Fruit fly (Drosophila melanogaster) whole organism: ENCODE results near the gene Cpr78Cb.
A peak's percentile ranks its signal among the peaks of the same experiment; 100 is the strongest.

ENCODE experiments used
- EcR ChIP-seq, 2 experiments: fragments of >200 bp; optimal IDR thresholded peaks; 2 replicates each; lab custom pipeline; 2017; ENCODE audit warnings: missing biosample characterization in 2 of 2, missing genetic modification characterization in 2 of 2, missing genetic modification reagents in 2 of 2
- pan ChIP-seq: fragments of >200 bp; optimal IDR thresholded peaks from 2 replicates; lab custom pipeline; 2017
- psq ChIP-seq: fragments of >200 bp; optimal IDR thresholded peaks from 2 replicates; lab custom pipeline; 2017
- usp ChIP-seq: fragments of >200 bp; optimal IDR thresholded peaks from 2 replicates; lab custom pipeline; 2017; ENCODE audit warnings: missing biosample characterization, missing genetic modification characterization, mixed read lengths

DNA sequence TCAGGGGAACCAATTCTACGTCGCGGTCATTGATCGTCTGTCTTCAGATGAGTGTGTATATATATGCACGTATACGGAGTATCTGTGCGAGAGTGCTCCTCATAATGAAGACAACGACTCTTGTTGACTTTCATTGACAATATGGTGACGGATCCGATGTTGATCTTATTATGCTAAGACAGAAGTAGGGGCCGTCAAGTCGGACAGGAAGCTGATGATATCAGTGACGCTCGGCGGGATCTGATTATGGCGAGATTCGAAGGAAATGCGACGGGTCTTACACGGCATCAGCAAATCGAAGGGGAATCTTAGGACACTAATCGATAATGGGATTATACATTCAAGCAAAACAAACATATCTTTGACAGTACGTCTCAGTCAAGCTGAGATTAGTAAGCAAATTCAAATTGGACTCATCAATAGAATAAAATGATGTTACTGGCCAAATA is 39.7 kb upstream of the Cpr78Cb start:
- TF ChIP-seq psq (lab: Kevin White, UChicago) = no peak
- TF ChIP-seq EcR (GFP tag; optimal IDR thresholded peaks at IDR 0.05; lab: Kevin White, UChicago) = peak in 1 of 2 experiments; percentile 43
- no peak for TF ChIP-seq pan (lab: Kevin White, UChicago)
- TF ChIP-seq usp (GFP tag; lab: Kevin White, UChicago) = no peak
